Fruit fly (Drosophila melanogaster): ENCODE results near the gene CG46244.

Gene CG46244

DNA sequence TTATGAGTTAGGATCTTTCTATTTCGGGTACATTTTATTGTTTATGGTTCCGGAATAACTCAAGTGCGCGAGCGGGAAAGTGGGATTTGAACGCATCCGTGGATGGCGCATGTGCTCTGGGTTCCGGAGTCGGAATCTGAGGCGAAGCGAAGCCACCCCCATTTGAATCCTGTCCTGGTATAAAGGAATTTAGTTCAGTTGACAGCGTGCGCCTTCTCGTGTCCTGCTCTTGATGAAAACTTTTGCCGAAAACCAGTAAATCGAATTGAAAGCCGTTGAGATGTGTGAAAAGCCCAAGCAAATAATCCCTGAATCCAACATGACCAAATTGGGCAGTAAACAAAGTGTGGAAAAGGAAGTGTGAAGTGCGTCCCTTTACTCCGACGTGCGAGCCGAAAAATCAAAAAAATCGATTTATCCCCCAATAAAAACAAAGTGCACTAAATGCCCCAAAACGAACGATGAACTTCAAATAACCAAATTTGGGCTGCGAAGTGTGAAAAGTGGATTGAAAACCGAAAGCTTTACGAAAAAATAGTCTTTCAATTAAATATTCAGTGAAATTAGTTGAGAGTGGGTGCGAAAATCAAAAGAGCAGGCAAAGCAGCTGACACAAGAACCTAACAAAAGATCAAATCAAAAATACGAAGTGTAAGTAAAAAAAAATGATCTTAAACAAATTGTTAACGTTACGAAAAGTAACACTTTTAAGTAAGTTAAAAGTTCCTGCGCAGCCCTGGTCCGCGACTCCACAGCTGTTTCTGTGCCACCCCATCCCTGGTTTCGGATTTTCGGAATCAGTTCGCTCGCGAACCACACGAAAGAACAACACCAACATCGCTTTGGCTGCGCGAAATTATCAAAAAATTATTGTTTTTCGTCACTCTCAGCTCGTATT is 19.7 kb upstream of the CG46244 start, which contains the start of gene Lar:
Gene Lar (plus strand): TSS at position 188 of the 898 bp plus-strand sequence.
- peak; percentile 19 for TF ChIP-seq CG14711 (tag; optimal IDR thresholded peaks at IDR 0.05)
- TF ChIP-seq cnc (optimal IDR thresholded peaks at IDR 0.05), result no peak
- peak; percentile 46 for TF ChIP-seq CG12768 (GFP tag; optimal IDR thresholded peaks at IDR 0.05)
- TF ChIP-seq CG33017 (tag; optimal IDR thresholded peaks at IDR 0.05), result peak; percentile 32
- peak; percentile 23 for TF ChIP-seq Clk (GFP tag; optimal IDR thresholded peaks at IDR 0.05)
- TF ChIP-seq CG7045 (GFP tag; optimal IDR thresholded peaks at IDR 0.05), result peak; percentile 34
- TF ChIP-seq CG5204 (GFP tag; optimal IDR thresholded peaks at IDR 0.05), result no peak
- peak; percentile 38 for TF ChIP-seq Mnt (GFP tag; optimal IDR thresholded peaks at IDR 0.05)
- peak; percentile 1 for TF ChIP-seq pad (GFP tag; optimal IDR thresholded peaks at IDR 0.05)
- TF ChIP-seq toe (GFP tag; optimal IDR thresholded peaks at IDR 0.05), result peak; percentile 56
- peak; percentile 61 for TF ChIP-seq CG11617 (GFP tag; optimal IDR thresholded peaks at IDR 0.05)
- TF ChIP-seq bab1 (GFP tag; optimal IDR thresholded peaks at IDR 0.05), result peak; percentile 27
- TF ChIP-seq CG7101 (tag; optimal IDR thresholded peaks at IDR 0.05), result peak; percentile 63
- peak; percentile 72 for TF ChIP-seq cic (GFP tag; optimal IDR thresholded peaks at IDR 0.05)
- peak; percentile 43 for TF ChIP-seq tj (GFP tag; optimal IDR thresholded peaks at IDR 0.05)
- TF ChIP-seq Hr96 (GFP tag; optimal IDR thresholded peaks at IDR 0.05), result peak; percentile 47
- no peak for TF ChIP-seq CG1620 (GFP tag; optimal IDR thresholded peaks at IDR 0.05)
- TF ChIP-seq kay (GFP tag; ENCODE audit: borderline replicate concordance), result no peak
- peak; percentile 60 for TF ChIP-seq Crg-1 (GFP tag; optimal IDR thresholded peaks at IDR 0.05)
- no peak for TF ChIP-seq ovo (GFP tag; optimal IDR thresholded peaks at IDR 0.05)

DNA sequence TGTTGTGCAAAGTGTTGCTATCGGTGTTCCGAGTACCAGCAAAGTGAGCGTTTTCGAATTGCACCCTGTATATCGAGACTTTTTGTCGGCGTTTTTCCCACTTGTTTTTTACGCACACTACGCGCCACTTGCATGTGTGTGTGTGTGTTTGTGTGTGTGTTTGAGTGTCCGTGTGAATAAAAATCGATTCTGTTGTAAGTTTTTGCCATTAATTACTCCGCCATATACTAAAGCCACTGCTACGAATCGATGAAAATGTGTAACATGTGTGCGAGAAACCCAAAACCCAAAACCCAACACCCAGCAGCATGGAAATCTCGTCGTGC is 19.1 kb upstream of the CG46244 start:
- peak; percentile 38 for TF ChIP-seq cic (GFP tag; optimal IDR thresholded peaks at IDR 0.05)
- TF ChIP-seq tj (GFP tag; optimal IDR thresholded peaks at IDR 0.05), result peak; percentile 14
- TF ChIP-seq ovo (GFP tag; optimal IDR thresholded peaks at IDR 0.05), result no peak

DNA sequence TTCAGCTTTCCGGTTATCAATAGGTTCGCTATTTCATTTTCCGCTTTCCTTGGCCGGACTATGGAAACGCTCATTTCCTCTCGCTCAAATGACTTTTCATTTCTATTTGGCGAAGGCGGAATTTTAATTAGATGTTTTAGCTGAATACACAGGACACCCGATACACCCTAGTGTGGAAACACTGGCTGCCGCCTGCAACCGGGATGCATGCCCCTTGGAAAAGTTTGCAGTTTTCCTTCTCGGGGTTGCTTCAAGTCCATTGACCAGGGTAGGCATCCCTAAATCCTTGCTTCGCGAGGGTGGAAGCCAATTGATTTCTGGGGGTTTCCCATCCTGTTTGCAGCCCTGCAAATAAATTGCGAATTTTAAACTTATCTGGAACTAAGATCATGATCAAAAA is 17.4 kb upstream of the CG46244 start:
- no peak for TF ChIP-seq CG11617 (GFP tag; optimal IDR thresholded peaks at IDR 0.05)
- TF ChIP-seq CG7101 (tag; optimal IDR thresholded peaks at IDR 0.05), result no peak
- TF ChIP-seq CG12768 (GFP tag; optimal IDR thresholded peaks at IDR 0.05), result no peak
- TF ChIP-seq CG33017 (tag; optimal IDR thresholded peaks at IDR 0.05), result no peak
- TF ChIP-seq bab1 (GFP tag; optimal IDR thresholded peaks at IDR 0.05), result no peak
- TF ChIP-seq CG1620 (GFP tag; optimal IDR thresholded peaks at IDR 0.05), result no peak
- no peak for TF ChIP-seq ovo (GFP tag; optimal IDR thresholded peaks at IDR 0.05)

DNA sequence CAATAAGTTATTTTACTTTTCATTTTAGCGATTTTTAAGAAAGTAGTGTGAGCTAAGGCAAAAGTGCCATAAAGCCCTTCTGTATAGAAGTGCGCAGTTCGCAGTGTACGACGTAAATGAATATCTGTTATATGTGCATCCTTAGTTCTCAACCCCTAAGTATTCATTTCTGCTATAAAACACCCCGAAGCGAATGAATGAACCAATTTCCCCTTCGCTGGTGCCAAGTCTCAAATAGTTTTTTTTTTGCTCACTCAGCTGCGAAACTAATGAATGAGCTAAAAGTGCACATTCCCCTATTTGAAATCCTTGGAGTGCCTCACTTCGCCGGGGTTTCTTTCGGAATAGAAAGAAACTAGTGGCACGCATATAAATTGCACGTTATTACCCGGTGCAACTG is 15.7 kb upstream of the CG46244 start:
- TF ChIP-seq cic (GFP tag; optimal IDR thresholded peaks at IDR 0.05) (no peak), CG5204 (GFP tag; optimal IDR thresholded peaks at IDR 0.05) (no peak), Mnt (GFP tag; optimal IDR thresholded peaks at IDR 0.05) (no peak), pad (GFP tag; optimal IDR thresholded peaks at IDR 0.05) (peak; percentile 96), kay (GFP tag; ENCODE audit: borderline replicate concordance) (no peak), Hr96 (GFP tag; optimal IDR thresholded peaks at IDR 0.05) (no peak), Crg-1 (GFP tag; optimal IDR thresholded peaks at IDR 0.05) (no peak), cnc (optimal IDR thresholded peaks at IDR 0.05) (no peak)

DNA sequence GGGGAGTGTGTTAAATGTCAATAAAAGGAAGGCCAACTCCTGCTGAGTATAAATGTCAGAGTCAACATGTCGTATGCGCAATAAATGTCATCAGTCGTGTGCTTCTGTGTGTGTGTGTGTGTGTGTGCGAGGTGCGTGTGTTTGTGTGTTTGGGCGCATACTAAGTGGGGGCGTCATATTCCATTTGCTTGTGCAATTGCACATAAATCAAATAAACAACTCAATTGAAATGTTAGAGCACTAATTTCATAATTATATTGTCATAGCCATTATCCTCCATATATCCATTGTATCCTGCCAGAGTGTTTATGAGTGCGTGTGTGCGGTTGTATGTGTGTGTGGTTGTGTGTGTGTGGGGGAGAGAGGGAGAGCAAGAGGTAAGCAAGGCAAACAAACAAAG is 12.3 kb upstream of the CG46244 start:
- TF ChIP-seq Hr96 (GFP tag; optimal IDR thresholded peaks at IDR 0.05), result no peak
- TF ChIP-seq Clk (GFP tag; optimal IDR thresholded peaks at IDR 0.05), result no peak
- no peak for TF ChIP-seq CG1620 (GFP tag; optimal IDR thresholded peaks at IDR 0.05)
- no peak for TF ChIP-seq CG14711 (tag; optimal IDR thresholded peaks at IDR 0.05)

DNA sequence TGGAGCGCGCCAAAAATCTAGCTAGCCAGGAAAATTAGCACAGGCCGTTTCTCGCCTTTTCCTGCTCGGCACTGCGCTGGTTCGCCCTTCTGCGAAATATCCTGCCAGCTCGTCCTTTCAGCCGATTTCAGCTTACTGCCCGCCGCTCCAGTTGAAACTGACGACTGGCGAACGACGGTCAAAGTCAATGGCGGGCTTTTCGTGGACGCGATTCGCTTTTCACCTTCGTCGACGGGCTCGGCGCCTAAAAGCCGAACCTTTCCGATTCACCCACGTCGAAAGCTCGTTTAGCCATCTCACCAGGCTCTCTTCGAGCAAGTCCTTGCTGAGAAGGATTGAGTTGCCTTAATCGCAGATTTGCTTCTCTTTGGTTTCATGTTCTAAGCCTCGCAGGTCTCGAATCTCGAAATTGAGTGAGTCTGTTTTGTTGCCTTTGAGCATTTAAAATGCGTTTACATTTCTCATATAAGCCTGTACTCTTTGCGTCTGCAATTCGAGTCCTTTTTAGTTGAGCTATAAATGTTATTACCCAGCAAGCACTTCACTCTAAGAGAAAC is 926 bp upstream of the CG46244 start:
- TF ChIP-seq ovo (GFP tag; optimal IDR thresholded peaks at IDR 0.05) (no peak), CG7045 (GFP tag; optimal IDR thresholded peaks at IDR 0.05) (no peak), cic (GFP tag; optimal IDR thresholded peaks at IDR 0.05) (no peak), kay (GFP tag; ENCODE audit: borderline replicate concordance) (no peak), Crg-1 (GFP tag; optimal IDR thresholded peaks at IDR 0.05) (no peak), CG14711 (tag; optimal IDR thresholded peaks at IDR 0.05) (no peak), Mnt (GFP tag; optimal IDR thresholded peaks at IDR 0.05) (no peak), toe (GFP tag; optimal IDR thresholded peaks at IDR 0.05) (no peak), CG33017 (tag; optimal IDR thresholded peaks at IDR 0.05) (no peak), bab1 (GFP tag; optimal IDR thresholded peaks at IDR 0.05) (no peak), CG5204 (GFP tag; optimal IDR thresholded peaks at IDR 0.05) (no peak), CG11617 (GFP tag; optimal IDR thresholded peaks at IDR 0.05) (no peak), cnc (optimal IDR thresholded peaks at IDR 0.05) (no peak)

DNA sequence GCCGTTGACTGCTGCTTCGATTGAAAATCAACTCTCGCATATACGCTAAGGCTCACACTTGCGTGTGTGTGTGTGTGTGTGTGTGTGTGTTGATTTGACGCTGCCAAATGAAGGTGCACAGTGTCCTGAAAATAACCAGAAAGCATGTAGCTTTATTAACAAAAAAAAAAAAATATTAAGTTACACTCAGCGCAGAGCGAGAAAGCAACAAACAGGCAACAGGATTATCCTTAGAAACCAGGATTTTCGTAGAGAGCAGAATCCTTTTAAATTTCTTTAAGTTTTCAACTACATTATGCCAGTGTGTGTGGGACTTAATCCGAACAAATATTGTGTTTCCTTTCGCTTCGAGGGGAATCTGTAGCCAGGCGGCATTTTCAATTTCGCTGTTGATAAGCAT is 21.6 kb downstream of the CG46244 start:
- no peak for TF ChIP-seq bab1 (GFP tag; optimal IDR thresholded peaks at IDR 0.05)
- TF ChIP-seq pad (GFP tag; optimal IDR thresholded peaks at IDR 0.05), result no peak
- no peak for TF ChIP-seq kay (GFP tag; ENCODE audit: borderline replicate concordance)
- no peak for TF ChIP-seq CG1620 (GFP tag; optimal IDR thresholded peaks at IDR 0.05)
- no peak for TF ChIP-seq CG14711 (tag; optimal IDR thresholded peaks at IDR 0.05)
- no peak for TF ChIP-seq tj (GFP tag; optimal IDR thresholded peaks at IDR 0.05)
- TF ChIP-seq Clk (GFP tag; optimal IDR thresholded peaks at IDR 0.05), result no peak
- TF ChIP-seq CG5204 (GFP tag; optimal IDR thresholded peaks at IDR 0.05), result no peak
- no peak for TF ChIP-seq CG7101 (tag; optimal IDR thresholded peaks at IDR 0.05)
- TF ChIP-seq ovo (GFP tag; optimal IDR thresholded peaks at IDR 0.05), result no peak
- TF ChIP-seq cic (GFP tag; optimal IDR thresholded peaks at IDR 0.05), result no peak

All from whole organism, adult.